Fruit fly (Drosophila melanogaster): ENCODE results near the gene Rbp6.

DNA sequence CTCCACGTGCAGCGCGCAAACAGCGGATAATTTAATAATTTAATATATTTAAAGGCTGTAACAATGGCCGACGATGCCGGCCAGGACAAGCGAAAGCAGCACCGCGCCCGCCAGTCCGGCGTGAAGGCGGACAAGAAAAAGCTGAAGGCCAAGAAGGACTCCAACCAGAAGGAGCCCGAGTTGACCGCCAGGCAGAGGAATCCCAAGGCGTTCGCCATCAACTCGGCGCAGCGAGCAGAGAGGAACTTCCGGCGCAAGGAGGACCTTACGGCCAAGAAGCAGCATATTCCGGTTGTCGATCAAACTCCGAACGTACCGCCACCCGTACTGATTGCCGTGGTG, 221.5 kb downstream of the Rbp6 start:
- no peak for TF ChIP-seq CG7368 (GFP tag; optimal IDR thresholded peaks at IDR 0.05)
- TF ChIP-seq achi (GFP tag; optimal IDR thresholded peaks at IDR 0.05), result no peak
- TF ChIP-seq dac (GFP tag; optimal IDR thresholded peaks at IDR 0.05), result no peak
- TF ChIP-seq Gug (GFP tag; IDR thresholded peaks at IDR 0.05), result no peak
- no peak for TF ChIP-seq CG3032 (tag; optimal IDR thresholded peaks at IDR 0.05)
- no peak for TF ChIP-seq fkh (GFP tag; optimal IDR thresholded peaks at IDR 0.05)
- TF ChIP-seq Smox (GFP tag; optimal IDR thresholded peaks at IDR 0.05), result no peak
- TF ChIP-seq CG6276 (GFP tag; optimal IDR thresholded peaks at IDR 0.05), result no peak
- no peak for TF ChIP-seq Hr39 (GFP tag; optimal IDR thresholded peaks at IDR 0.05)
- no peak for TF ChIP-seq Sox14 (GFP tag; optimal IDR thresholded peaks at IDR 0.05)
- no peak for TF ChIP-seq vri (GFP tag; optimal IDR thresholded peaks at IDR 0.05)
